Fruit fly (Drosophila melanogaster) whole organism, embryonic: ENCODE measurements around the gene CG14854.

Experiments used
- Asciz ChIP-seq: fragments of 200-800 bp; sonication (Bioruptor generic); optimal IDR thresholded peaks from 2 replicates; lab custom pipeline; 2017; ENCODE audit warnings: missing biosample characterization, mild to moderate bottlenecking, missing genetic modification characterization, missing genetic modification reagents
- CG10543 ChIP-seq: fragments of 200-800 bp; sonication (Bioruptor generic); optimal IDR thresholded peaks from 3 replicates; lab custom pipeline; 2017; ENCODE audit warnings: missing biosample characterization, mild to moderate bottlenecking, missing genetic modification characterization, moderate library complexity
- CG10959 ChIP-seq: fragments of 200-800 bp; sonication (Bioruptor generic); IDR thresholded peaks from 2 replicates; pipeline ENCODE4 v1.3.6; 2022; ENCODE audit warnings: missing biosample characterization, missing genetic modification characterization
- CG13424 ChIP-seq: fragments of 200-800 bp; sonication (Bioruptor generic); optimal IDR thresholded peaks from 2 replicates; lab custom pipeline; 2019; ENCODE audit warnings: missing biosample characterization, mild to moderate bottlenecking, missing genetic modification characterization, moderate library complexity
- CG13624 ChIP-seq: fragments of 200-800 bp; sonication (Bioruptor generic); optimal IDR thresholded peaks from 2 replicates; lab custom pipeline; 2016; ENCODE audit warnings: missing biosample characterization, missing genetic modification characterization
- CG13894 ChIP-seq: fragments of 200-800 bp; sonication (Bioruptor generic); optimal IDR thresholded peaks from 3 replicates; lab custom pipeline; 2018; ENCODE audit warnings: missing biosample characterization, mild to moderate bottlenecking, missing genetic modification characterization, moderate library complexity
- CG14710 ChIP-seq: fragments of 200-800 bp; sonication (Bioruptor generic); optimal IDR thresholded peaks from 3 replicates; lab custom pipeline; 2019; ENCODE audit warnings: missing biosample characterization, mild to moderate bottlenecking, missing genetic modification characterization, moderate library complexity
- CG15601 ChIP-seq: fragments of 200-800 bp; sonication (Bioruptor generic); optimal IDR thresholded peaks from 3 replicates; lab custom pipeline; 2019; ENCODE audit warnings: missing biosample characterization, mild to moderate bottlenecking, missing genetic modification characterization, moderate library complexity
- CG17328 ChIP-seq: fragments of 200-800 bp; sonication (Bioruptor generic); IDR thresholded peaks from 2 replicates; pipeline ENCODE4 v1.3.6; 2022; ENCODE audit warnings: missing biosample characterization, missing genetic modification characterization
- CG17385 ChIP-seq: fragments of 200-800 bp; sonication (Bioruptor generic); optimal IDR thresholded peaks from 3 replicates; lab custom pipeline; 2018; ENCODE audit warnings: missing biosample characterization, mild to moderate bottlenecking, missing genetic modification characterization
- CG17829 ChIP-seq: fragments of 200-800 bp; optimal IDR thresholded peaks from 2 replicates; lab custom pipeline; 2019; ENCODE audit warnings: missing biosample characterization, mild to moderate bottlenecking, missing genetic modification characterization, moderate library complexity
- CG18262 ChIP-seq: fragments of 200-800 bp; optimal IDR thresholded peaks from 3 replicates; lab custom pipeline; 2019; ENCODE audit warnings: missing biosample characterization, mild to moderate bottlenecking, missing genetic modification characterization, moderate library complexity
- CG2199 ChIP-seq: fragments of 200-800 bp; sonication (Bioruptor generic); IDR thresholded peaks from 3 replicates; pipeline ENCODE4 v1.3.6; 2022; ENCODE audit warnings: missing biosample characterization, missing genetic modification characterization
- CG2712 ChIP-seq: fragments of 200-800 bp; optimal IDR thresholded peaks from 3 replicates; lab custom pipeline; 2019; ENCODE audit warnings: missing biosample characterization, mild to moderate bottlenecking, missing genetic modification characterization, moderate library complexity
- CG43689 ChIP-seq: fragments of 200-800 bp; sonication (Bioruptor generic); IDR thresholded peaks from 2 replicates; pipeline ENCODE4 v1.3.6; 2022; ENCODE audit warnings: missing biosample characterization, missing genetic modification characterization
- CG7271 ChIP-seq: fragments of 200-800 bp; sonication (Bioruptor generic); optimal IDR thresholded peaks from 2 replicates; lab custom pipeline; 2018; ENCODE audit warnings: missing biosample characterization, mild to moderate bottlenecking, missing genetic modification characterization, moderate library complexity
- CG8924 ChIP-seq: fragments of 200-800 bp; optimal IDR thresholded peaks from 3 replicates; lab custom pipeline; 2019; ENCODE audit warnings: missing biosample characterization, mild to moderate bottlenecking, missing genetic modification characterization, moderate library complexity
- CG9817 ChIP-seq: fragments of 200-800 bp; sonication (Bioruptor generic); optimal IDR thresholded peaks from 2 replicates; lab custom pipeline; 2018; ENCODE audit warnings: missing biosample characterization, mild to moderate bottlenecking, missing genetic modification characterization, moderate library complexity
- CG9932 ChIP-seq: fragments of 200-800 bp; sonication (Bioruptor generic); IDR thresholded peaks from 2 replicates; pipeline ENCODE4 v1.3.6; 2022; ENCODE audit warnings: missing biosample characterization, missing genetic modification characterization
- Chrac-16 ChIP-seq: fragments of 200-800 bp; sonication (Bioruptor generic); optimal IDR thresholded peaks from 3 replicates; lab custom pipeline; 2016; ENCODE audit warnings: missing biosample characterization, missing genetic modification characterization
- D19A ChIP-seq: fragments of 200-800 bp; optimal IDR thresholded peaks from 3 replicates; lab custom pipeline; 2019; ENCODE audit warnings: missing biosample characterization, mild to moderate bottlenecking, missing genetic modification characterization, moderate library complexity
- Drgx ChIP-seq: fragments of 200-800 bp; sonication (Bioruptor generic); IDR thresholded peaks from 2 replicates; pipeline ENCODE4 v1.3.6; 2022; ENCODE audit warnings: missing biosample characterization, missing genetic modification characterization
- ERR ChIP-seq: fragments of 200-800 bp; sonication (Bioruptor generic); optimal IDR thresholded peaks from 2 replicates; lab custom pipeline; 2016; ENCODE audit warnings: missing biosample characterization, missing genetic modification characterization
- GATAe ChIP-seq: fragments of 200-800 bp; sonication (Bioruptor generic); conservative IDR thresholded peaks from 2 replicates; pipeline ENCODE4 v1.3.6; 2022; ENCODE audit warnings: missing biosample characterization, missing genetic modification characterization
- Gsc ChIP-seq: fragments of 200-800 bp; sonication (Bioruptor generic); IDR thresholded peaks from 2 replicates; pipeline ENCODE4 v1.3.6; 2022; ENCODE audit warnings: missing biosample characterization, missing genetic modification characterization
- Gug ChIP-seq: fragments of 200-800 bp; sonication (Bioruptor generic); IDR thresholded peaks from 4 replicates; pipeline ENCODE4 v1.3.6; 2022; ENCODE audit warnings: missing biosample characterization, missing genetic modification characterization
- H15 ChIP-seq: fragments of 200-800 bp; sonication (Bioruptor generic); IDR thresholded peaks from 3 replicates; pipeline ENCODE4 v1.3.6; 2022; ENCODE audit warnings: missing biosample characterization, missing genetic modification characterization
- HLH54F ChIP-seq: fragments of 200-800 bp; sonication (Bioruptor generic); optimal IDR thresholded peaks from 3 replicates; lab custom pipeline; 2016; ENCODE audit warnings: missing biosample characterization, missing genetic modification characterization
- Jarid2 ChIP-seq: fragments of 200-800 bp; sonication (Bioruptor generic); optimal IDR thresholded peaks from 3 replicates; lab custom pipeline; 2017; ENCODE audit warnings: mild to moderate bottlenecking, missing biosample characterization, missing genetic modification reagents, missing genetic modification characterization
- Oaz ChIP-seq: fragments of 200-800 bp; sonication (Bioruptor generic); IDR thresholded peaks from 2 replicates; pipeline ENCODE4 v1.3.6; 2022; ENCODE audit warnings: missing biosample characterization, missing genetic modification characterization
- Trl ChIP-seq, 3 experiments: fragments of >200 bp in 2 of 3; fragments of 200-800 bp in 1 of 3; sonication (Bioruptor generic) in 1 of 3; optimal IDR thresholded peaks; 2 replicates in 1 of 3; 3 replicates in 2 of 3; lab custom pipeline; 2016 to 2017; ENCODE audit warnings: missing biosample characterization in 1 of 3, missing genetic modification characterization in 1 of 3
- Xrp1 ChIP-seq: fragments of 200-800 bp; sonication (Bioruptor generic); IDR thresholded peaks from 2 replicates; pipeline ENCODE4 v1.3.6; 2022; ENCODE audit warnings: missing biosample characterization, missing genetic modification characterization
- al ChIP-seq: fragments of 200-800 bp; sonication (Bioruptor generic); IDR thresholded peaks from 2 replicates; pipeline ENCODE4 v1.3.6; 2022; ENCODE audit warnings: missing biosample characterization, missing genetic modification characterization
- bsh ChIP-seq, 2 experiments: fragments of 200-800 bp; sonication (Bioruptor generic); optimal IDR thresholded peaks; 2 replicates each; lab custom pipeline; 2017 to 2018; ENCODE audit warnings: mild to moderate bottlenecking in 2 of 2, missing biosample characterization in 2 of 2, missing genetic modification characterization in 2 of 2, moderate library complexity in 1 of 2
- crol ChIP-seq: fragments of 200-800 bp; sonication (Bioruptor generic); IDR thresholded peaks from 2 replicates; pipeline ENCODE4 v1.3.6; 2022; ENCODE audit warnings: missing biosample characterization, missing genetic modification characterization
- dmrt99B ChIP-seq: fragments of 200-800 bp; sonication (Bioruptor generic); optimal IDR thresholded peaks from 2 replicates; lab custom pipeline; 2018; ENCODE audit warnings: missing biosample characterization, mild to moderate bottlenecking, missing genetic modification characterization, moderate library complexity
- dpn ChIP-seq, 2 experiments: fragments of 200-800 bp; sonication (Bioruptor generic); optimal IDR thresholded peaks; 3 replicates each; lab custom pipeline; 2016; ENCODE audit warnings: missing biosample characterization in 2 of 2, missing genetic modification characterization in 2 of 2
- fu2 ChIP-seq: fragments of 200-800 bp; sonication (Bioruptor generic); optimal IDR thresholded peaks from 2 replicates; lab custom pipeline; 2016; ENCODE audit warnings: missing biosample characterization, missing genetic modification characterization
- gt ChIP-seq: fragments of 200-800 bp; sonication (Bioruptor generic); IDR thresholded peaks from 2 replicates; pipeline ENCODE4 v1.3.6; 2022; ENCODE audit warnings: missing biosample characterization, missing genetic modification characterization
- kay ChIP-seq: fragments of 200-800 bp; sonication (Bioruptor generic); optimal IDR thresholded peaks from 2 replicates; lab custom pipeline; 2016; ENCODE audit warnings: missing biosample characterization, missing genetic modification characterization
- nmo ChIP-seq: fragments of 200-800 bp; sonication (Bioruptor generic); optimal IDR thresholded peaks from 2 replicates; lab custom pipeline; 2018; ENCODE audit warnings: missing biosample characterization, mild to moderate bottlenecking, missing genetic modification characterization, moderate library complexity
- otp ChIP-seq: fragments of 200-800 bp; sonication (Bioruptor generic); IDR thresholded peaks from 3 replicates; pipeline ENCODE4, ENCODE4 v1.3.6; 2022; ENCODE audit warnings: missing biosample characterization, missing genetic modification characterization
- pita ChIP-seq: fragments of 200-800 bp; sonication (Bioruptor generic); optimal IDR thresholded peaks from 2 replicates; lab custom pipeline; 2017; ENCODE audit warnings: missing biosample characterization, mild to moderate bottlenecking, missing genetic modification characterization
- pros ChIP-seq: fragments of 200-800 bp; sonication (Bioruptor generic); optimal IDR thresholded peaks from 3 replicates; lab custom pipeline; 2019; ENCODE audit warnings: missing biosample characterization, mild to moderate bottlenecking, missing genetic modification characterization, moderate library complexity
- stc ChIP-seq: fragments of 200-800 bp; sonication (Bioruptor generic); IDR thresholded peaks from 2 replicates; pipeline ENCODE4 v1.3.6; 2022; ENCODE audit warnings: missing biosample characterization, missing genetic modification characterization
- trh ChIP-seq: fragments of 200-800 bp; sonication (Bioruptor generic); optimal IDR thresholded peaks from 2 replicates; lab custom pipeline; 2016; ENCODE audit warnings: missing biosample characterization, missing genetic modification characterization
- twi ChIP-seq: fragments of 200-800 bp; optimal IDR thresholded peaks from 2 replicates; lab custom pipeline; 2019; ENCODE audit warnings: missing biosample characterization, mild to moderate bottlenecking, missing genetic modification characterization, moderate library complexity
- tx ChIP-seq: fragments of 200-800 bp; sonication (Bioruptor generic); optimal IDR thresholded peaks from 2 replicates; lab custom pipeline; 2016; ENCODE audit warnings: missing biosample characterization, missing genetic modification characterization

Gene CG14854

DNA sequence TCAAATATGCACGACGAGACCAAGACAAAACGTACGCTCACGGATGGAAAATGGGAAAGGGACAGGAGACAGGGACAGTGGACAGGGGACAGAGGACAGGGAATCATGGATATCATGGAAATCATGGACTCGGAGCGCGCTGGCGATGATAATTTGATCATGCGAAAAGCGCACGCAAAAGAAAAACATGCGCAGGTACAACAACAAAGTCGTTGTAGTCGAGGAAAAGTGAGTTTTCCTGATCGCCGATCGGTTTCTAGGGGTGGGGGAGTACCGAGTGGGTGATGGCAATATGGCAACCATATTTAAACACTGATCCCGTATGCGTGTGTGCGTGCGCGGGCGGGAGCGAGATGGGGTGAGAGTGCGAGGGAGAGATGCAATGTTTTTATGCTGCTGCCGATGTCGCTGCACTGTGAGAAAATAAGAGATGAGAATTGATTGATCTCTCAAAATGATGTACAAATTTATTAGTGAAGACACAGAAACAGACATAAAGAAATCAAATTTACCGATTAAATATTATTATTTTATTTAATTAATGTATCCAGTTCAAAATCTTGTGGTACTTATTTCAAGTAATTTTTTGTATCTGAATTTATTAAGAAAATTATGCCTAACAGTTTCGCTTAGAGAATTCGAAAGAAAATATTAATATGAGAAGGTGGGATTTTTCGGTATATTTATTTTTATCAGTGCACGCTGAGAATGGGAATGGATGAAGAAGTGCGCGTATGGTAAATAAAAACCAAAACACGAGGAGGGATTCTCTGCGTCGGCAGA, 31.1 kb upstream of the CG14854 start (continued):
- TF ChIP-seq Jarid2 (GFP tag; lab: Kevin White, UChicago) (peak; percentile 47), Gug (peak; percentile 44; the same call in 1 of the 4 replicates), Asciz (peak; percentile 88), dmrt99B (tag; lab: Kevin White, UChicago) (peak; percentile 85), GATAe (GFP tag; lab: Robert Waterston, UW) (no peak), CG10543 (GFP tag; lab: Kevin White, UChicago) (peak; percentile 28), Drgx (GFP tag; lab: Robert Waterston, UW) (peak; percentile 31; the same call in 1 of the 2 replicates), CG9932 (no peak)

DNA sequence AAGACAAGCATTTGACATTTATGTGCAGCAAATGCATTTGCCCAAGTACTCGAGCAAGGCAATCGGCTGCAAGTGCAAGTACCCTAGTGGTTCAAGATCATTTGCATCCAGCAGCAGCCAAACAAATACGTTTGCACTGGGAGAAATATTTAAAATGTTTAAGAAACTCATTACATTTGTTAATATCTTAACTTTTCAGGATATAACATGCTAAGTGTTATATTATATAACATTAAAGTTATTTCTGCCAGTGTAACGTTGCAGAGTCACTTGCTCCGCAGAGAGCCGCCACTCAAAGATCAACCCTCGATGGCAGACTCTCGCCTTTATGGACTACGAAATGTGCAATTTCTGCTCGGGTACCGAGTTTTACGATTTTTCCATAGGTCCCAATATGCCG, 29.6 kb upstream of the CG14854 start:
- TF ChIP-seq pros, result no peak
- peak; percentile 3 for TF ChIP-seq D19A (tag; lab: Kevin White, UChicago)
- TF ChIP-seq Oaz (GFP tag; lab: Robert Waterston, UW), result no peak
- TF ChIP-seq ERR (GFP tag; lab: Kevin White, UChicago), result no peak
- no peak for TF ChIP-seq CG9817 (tag; lab: Kevin White, UChicago)
- 0 out of 3 replicates have a peak, but pooled peaks have one; percentile 7 for TF ChIP-seq CG2199 (GFP tag; lab: Robert Waterston, UW)
- TF ChIP-seq CG18262 (tag; lab: Kevin White, UChicago), result peak; percentile 41
- no peak for TF ChIP-seq CG15601 (tag; lab: Kevin White, UChicago)
- TF ChIP-seq CG13424 (tag; lab: Kevin White, UChicago), result no peak
- no peak for TF ChIP-seq CG13894
- TF ChIP-seq pita, result no peak
- TF ChIP-seq CG10959, result peak; percentile 51
- TF ChIP-seq al (GFP tag; lab: Robert Waterston, UW), result no peak
- no peak for TF ChIP-seq H15 (GFP tag; lab: Robert Waterston, UW)
- TF ChIP-seq nmo (GFP tag; lab: Kevin White, UChicago), result no peak
- peak; percentile 23; the same call in 1 of the 2 replicates for TF ChIP-seq crol
- no peak for TF ChIP-seq CG13624 (GFP tag; lab: Kevin White, UChicago)
- no peak for TF ChIP-seq tx
- no peak for TF ChIP-seq dpn (GFP tag; optimal IDR thresholded peaks at IDR 0.05; lab: Kevin White, UChicago)
- peak; percentile 90 for TF ChIP-seq twi (tag; lab: Kevin White, UChicago)
- TF ChIP-seq CG2712 (tag; lab: Kevin White, UChicago), result peak; percentile 62
- TF ChIP-seq CG17829 (tag; lab: Kevin White, UChicago), result peak; percentile 39
- no peak for TF ChIP-seq CG10543 (GFP tag; lab: Kevin White, UChicago)
- TF ChIP-seq kay (GFP tag; lab: Kevin White, UChicago), result no peak
- TF ChIP-seq Gsc (GFP tag; lab: Robert Waterston, UW), result no peak
- no peak for TF ChIP-seq fu2 (GFP tag; lab: Kevin White, UChicago)
- TF ChIP-seq CG8924 (tag; lab: Kevin White, UChicago), result peak; percentile 48
- TF ChIP-seq stc (GFP tag; lab: Robert Waterston, UW), result no peak
- TF ChIP-seq CG7271 (tag; lab: Kevin White, UChicago), result no peak
- no peak for TF ChIP-seq otp (GFP tag; lab: Robert Waterston, UW)
- TF ChIP-seq Xrp1 (GFP tag; lab: Robert Waterston, UW), result peak; percentile 75
- peak; percentile 33 for TF ChIP-seq CG14710 (tag; lab: Kevin White, UChicago)
- no peak for TF ChIP-seq HLH54F (GFP tag; lab: Kevin White, UChicago)
- TF ChIP-seq CG17328, result 0 out of 2 replicates have a peak, but pooled peaks have one; percentile 45
- 0 out of 2 replicates have a peak, but pooled peaks have one; percentile 20 for TF ChIP-seq gt (GFP tag; lab: Robert Waterston, UW)
- TF ChIP-seq CG17385 (GFP tag; lab: Kevin White, UChicago), result no peak
- TF ChIP-seq trh (GFP tag; lab: Kevin White, UChicago), result no peak
- peak in 1 of 2 experiments; percentile 37 for TF ChIP-seq bsh (GFP tag; optimal IDR thresholded peaks at IDR 0.05; lab: Kevin White, UChicago)
- no peak for TF ChIP-seq CG43689
- TF ChIP-seq Trl (optimal IDR thresholded peaks at IDR 0.05; lab: Kevin White, UChicago), result no peak
- no peak for TF ChIP-seq Trl (GFP tag; optimal IDR thresholded peaks at IDR 0.05; lab: Kevin White, UChicago)
- peak; percentile 39 for TF ChIP-seq Chrac-16 (GFP tag; lab: Kevin White, UChicago)
